Worm (Caenorhabditis elegans): ENCODE data around the gene mdt-17.

ce11 chrV:20212584-20212983, 54.5 kb downstream of the mdt-17 start, which contains the start of gene Y113G7B.12:
- TF ChIP-seq nhr-28 (tag; optimal IDR thresholded peaks at IDR 0.05) = no peak
- no peak for TF ChIP-seq snpc-4 (tag; optimal IDR thresholded peaks at IDR 0.05)
- TF ChIP-seq lin-38 (GFP tag; IDR thresholded peaks at IDR 0.05) = no peak
- no peak for TF ChIP-seq hif-1 (tag; optimal IDR thresholded peaks at IDR 0.05)
- no peak for TF ChIP-seq pqm-1 (tag; optimal IDR thresholded peaks at IDR 0.05)
- TF ChIP-seq hlh-30 (tag; optimal IDR thresholded peaks at IDR 0.05; ENCODE audit: insufficient read depth) = no peak
- TF ChIP-seq jun-1 (tag; optimal IDR thresholded peaks at IDR 0.05) = no peak
- TF ChIP-seq egl-27 (tag; optimal IDR thresholded peaks at IDR 0.05) = no peak
- TF ChIP-seq nhr-6 (tag; optimal IDR thresholded peaks at IDR 0.05) = no peak

Data from whole organism, L4 larva.